Fruit fly (Drosophila melanogaster): ENCODE measurements around the gene CG3062.

The CG3062 gene

DNA sequence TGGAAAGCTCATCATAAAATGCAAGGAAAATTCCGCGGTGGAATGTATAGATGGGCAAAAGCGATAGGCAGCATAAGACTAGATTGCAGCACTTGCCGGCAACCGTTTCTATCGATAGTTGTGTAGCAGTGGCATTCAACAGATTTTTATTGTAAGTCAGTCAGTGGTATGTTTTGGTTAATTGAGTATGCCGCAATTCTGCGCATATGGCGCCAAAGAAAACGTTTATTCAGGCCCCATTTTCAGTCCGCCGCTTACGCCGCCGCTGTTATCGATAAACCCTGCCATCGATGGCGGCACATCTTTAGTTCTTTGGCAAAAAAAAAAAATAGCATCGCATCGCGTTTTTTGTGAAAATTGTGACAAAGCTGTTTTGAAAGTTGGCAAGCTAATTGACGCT is 5.1 kb upstream of the CG3062 start, which contains the start of the genes Cbp80 and Torsin (continued):
- TF ChIP-seq vnd (GFP tag; IDR thresholded peaks at IDR 0.05; ENCODE audit: partially characterized antibody) (peak; percentile 93), Trl (optimal IDR thresholded peaks at IDR 0.05) (no peak), Trl (GFP tag; optimal IDR thresholded peaks at IDR 0.05) (peak; percentile 19), CG3726 (GFP tag; IDR thresholded peaks at IDR 0.05) (no peak), salm (tag; optimal IDR thresholded peaks at IDR 0.05) (no peak), nerfin-1 (tag; optimal IDR thresholded peaks at IDR 0.05) (peak; percentile 68), Poxn (GFP tag; IDR thresholded peaks at IDR 0.05) (no peak), Opbp (GFP tag; IDR thresholded peaks at IDR 0.05; ENCODE audit: partially characterized antibody) (peak; percentile 75), CG17802 (tag; optimal IDR thresholded peaks at IDR 0.05) (peak; percentile 58), CG10959 (GFP tag; IDR thresholded peaks at IDR 0.05) (no peak), mirr (GFP tag; optimal IDR thresholded peaks at IDR 0.05) (no peak), ewg (GFP tag; optimal IDR thresholded peaks at IDR 0.05) (peak; percentile 26), CG30020 (tag; optimal IDR thresholded peaks at IDR 0.05) (peak; percentile 7), Antp (GFP tag; optimal IDR thresholded peaks at IDR 0.05) (peak; percentile 33), CG8478 (optimal IDR thresholded peaks at IDR 0.05) (no peak), CG14860 (GFP tag; IDR thresholded peaks at IDR 0.05; ENCODE audit: partially characterized antibody) (peak; percentile 94), vfl (GFP tag; optimal IDR thresholded peaks at IDR 0.05) (no peak), CG42726 (GFP tag; IDR thresholded peaks at IDR 0.05; ENCODE audit: partially characterized antibody) (peak; percentile 33; the same call in 1 of the 2 replicates), mld (GFP tag; IDR thresholded peaks at IDR 0.05; ENCODE audit: partially characterized antibody) (peak; percentile 81), CG16813 (GFP tag; IDR thresholded peaks at IDR 0.05; ENCODE audit: partially characterized antibody) (peak; percentile 90), eyg (GFP tag; optimal IDR thresholded peaks at IDR 0.05) (no peak), CG1529 (GFP tag; optimal IDR thresholded peaks at IDR 0.05) (no peak), CG10321 (GFP tag; IDR thresholded peaks at IDR 0.05) (no peak), CG6689 (GFP tag; IDR thresholded peaks at IDR 0.05) (no peak), hb (GFP tag; IDR thresholded peaks at IDR 0.05; ENCODE audit: partially characterized antibody) (peak; percentile 91)

DNA sequence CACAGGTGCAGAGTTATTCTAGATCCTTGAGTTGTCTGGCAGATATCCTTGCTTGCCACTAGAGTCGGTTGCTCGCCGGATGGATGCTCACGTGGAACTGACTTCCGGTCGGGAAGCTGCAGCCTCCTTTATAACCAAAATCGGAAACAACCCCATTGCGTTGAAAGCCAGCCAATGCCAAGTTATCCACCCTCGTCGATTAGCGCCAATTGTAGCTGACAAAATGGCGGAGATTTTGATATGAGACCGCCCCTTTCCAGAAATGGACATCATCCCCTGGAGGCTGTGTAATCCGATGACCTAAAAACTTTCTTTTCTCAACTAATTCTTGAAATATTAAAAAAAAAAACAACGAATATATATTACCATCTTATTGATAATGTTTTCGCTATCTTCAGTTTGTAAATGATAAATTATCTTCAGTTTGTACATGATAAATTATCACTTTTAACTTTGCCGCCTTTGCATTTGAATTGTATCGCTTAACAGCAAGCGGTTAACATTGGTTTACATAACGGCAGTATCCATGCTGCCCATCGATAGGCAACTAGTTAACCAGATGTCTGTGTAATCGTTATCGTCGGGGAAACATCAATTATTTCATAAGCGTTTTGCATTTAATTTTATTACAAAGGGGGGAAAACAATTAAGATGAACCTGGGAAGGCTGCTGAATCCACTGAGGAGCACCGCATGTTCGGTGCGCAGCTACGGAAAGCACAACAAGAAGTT is 2.8 kb upstream of the CG3062 start, which contains the start of the genes HLH4C and mRpL30:
HLH4C (minus strand) TSS at position 99 of the 731 bp plus-strand sequence.
mRpL30 (plus strand) TSS at position 556 of the 731 bp plus-strand sequence.
- no peak for TF ChIP-seq CG18476 (GFP tag; optimal IDR thresholded peaks at IDR 0.05)
- TF ChIP-seq D19A (tag; optimal IDR thresholded peaks at IDR 0.05): no peak
- TF ChIP-seq Sry-δ (GFP tag; optimal IDR thresholded peaks at IDR 0.05): peak; percentile 8
- no peak for TF ChIP-seq Mad (GFP tag; optimal IDR thresholded peaks at IDR 0.05)
- TF ChIP-seq CG2116 (GFP tag; optimal IDR thresholded peaks at IDR 0.05): peak; percentile 20
- TF ChIP-seq Scr (GFP tag; IDR thresholded peaks at IDR 0.05; ENCODE audit: partially characterized antibody): peak; percentile 78
- TF ChIP-seq E2f1 (GFP tag; IDR thresholded peaks at IDR 0.05): no peak
- no peak for TF ChIP-seq ssp (GFP tag; IDR thresholded peaks at IDR 0.05)
- peak; percentile 62 for TF ChIP-seq MESR4 (GFP tag; optimal IDR thresholded peaks at IDR 0.05)
- no peak for TF ChIP-seq Atf6 (GFP tag; IDR thresholded peaks at IDR 0.05)
- TF ChIP-seq Xbp1 (GFP tag; optimal IDR thresholded peaks at IDR 0.05): no peak
- peak; percentile 95 for TF ChIP-seq Nf-YB (GFP tag; optimal IDR thresholded peaks at IDR 0.05)
- TF ChIP-seq pita (GFP tag; optimal IDR thresholded peaks at IDR 0.05): no peak
- TF ChIP-seq Spps (tag; optimal IDR thresholded peaks at IDR 0.05): no peak
- TF ChIP-seq sc (optimal IDR thresholded peaks at IDR 0.05): no peak
- no peak for TF ChIP-seq sc (GFP tag; optimal IDR thresholded peaks at IDR 0.05)
- TF ChIP-seq CG18262 (tag; optimal IDR thresholded peaks at IDR 0.05): no peak
- TF ChIP-seq Tbp (GFP tag; optimal IDR thresholded peaks at IDR 0.05): no peak
- peak; percentile 96 for TF ChIP-seq chinmo (GFP tag; IDR thresholded peaks at IDR 0.05; ENCODE audit: partially characterized antibody)
- no peak for TF ChIP-seq btn (GFP tag; optimal IDR thresholded peaks at IDR 0.05)
- TF ChIP-seq CG8388 (GFP tag; optimal IDR thresholded peaks at IDR 0.05): no peak
- no peak for TF ChIP-seq CG3281 (GFP tag; optimal IDR thresholded peaks at IDR 0.05)
- no peak for TF ChIP-seq CG12942 (GFP tag; optimal IDR thresholded peaks at IDR 0.05)
- no peak for TF ChIP-seq zf30C (GFP tag; optimal IDR thresholded peaks at IDR 0.05)
- TF ChIP-seq Six4 (GFP tag; optimal IDR thresholded peaks at IDR 0.05): no peak
- no peak for TF ChIP-seq CG17385 (GFP tag; optimal IDR thresholded peaks at IDR 0.05)

All from whole organism, embryonic.